Worm (Caenorhabditis elegans): ENCODE data around the gene metl-2.

Gene metl-2

ce11 chrII:15015669-15016068 is 46.0 kb downstream of the metl-2 start:
- peak; percentile 61 for TF ChIP-seq ces-1 (GFP tag; optimal IDR thresholded peaks at IDR 0.05)
- no peak for TF ChIP-seq nhr-237 (tag; optimal IDR thresholded peaks at IDR 0.05)
- TF ChIP-seq lin-32 (GFP tag; optimal IDR thresholded peaks at IDR 0.05): no peak
- no peak for TF ChIP-seq sptf-1 (tag; optimal IDR thresholded peaks at IDR 0.05)
- no peak for TF ChIP-seq drap-1 (GFP tag; optimal IDR thresholded peaks at IDR 0.05)
- TF ChIP-seq ham-2 (GFP tag; optimal IDR thresholded peaks at IDR 0.05): no peak

ce11 chrII:15018923-15019322 is 49.2 kb downstream of the metl-2 start, which contains the start of gene Y53F4B.12:
Y53F4B.12 (plus strand) TSS chrII:15019223.
- TF ChIP-seq lin-32 (GFP tag; optimal IDR thresholded peaks at IDR 0.05) (no peak), drap-1 (GFP tag; optimal IDR thresholded peaks at IDR 0.05) (no peak), nhr-76 (tag; optimal IDR thresholded peaks at IDR 0.05) (no peak), nhr-28 (tag; optimal IDR thresholded peaks at IDR 0.05) (no peak), ztf-11 (tag; optimal IDR thresholded peaks at IDR 0.05) (no peak), unc-120 (tag; optimal IDR thresholded peaks at IDR 0.05; ENCODE audit: poor library complexity, severe bottlenecking) (no peak), mab-5 (tag; optimal IDR thresholded peaks at IDR 0.05) (no peak), ceh-43 (GFP tag; optimal IDR thresholded peaks at IDR 0.05) (no peak), unc-39 (tag; optimal IDR thresholded peaks at IDR 0.05) (no peak), mep-1 (tag; optimal IDR thresholded peaks at IDR 0.05) (no peak), elt-1 (tag; optimal IDR thresholded peaks at IDR 0.05; ENCODE audit: borderline replicate concordance, insufficient read depth) (no peak), ceh-83 (GFP tag; optimal IDR thresholded peaks at IDR 0.05) (no peak), lsy-2 (tag; optimal IDR thresholded peaks at IDR 0.05) (no peak), elt-3 (tag; optimal IDR thresholded peaks at IDR 0.05) (no peak), sptf-1 (tag; optimal IDR thresholded peaks at IDR 0.05) (no peak), cnd-1 (tag; optimal IDR thresholded peaks at IDR 0.05) (no peak)

All from whole organism, mixed stage, embryonic.